Fruit fly (Drosophila melanogaster): ENCODE data around the gene eEF1delta.
A peak's percentile ranks its signal among the peaks of the same experiment; 100 is the strongest.

eEF1delta gene

DNA sequence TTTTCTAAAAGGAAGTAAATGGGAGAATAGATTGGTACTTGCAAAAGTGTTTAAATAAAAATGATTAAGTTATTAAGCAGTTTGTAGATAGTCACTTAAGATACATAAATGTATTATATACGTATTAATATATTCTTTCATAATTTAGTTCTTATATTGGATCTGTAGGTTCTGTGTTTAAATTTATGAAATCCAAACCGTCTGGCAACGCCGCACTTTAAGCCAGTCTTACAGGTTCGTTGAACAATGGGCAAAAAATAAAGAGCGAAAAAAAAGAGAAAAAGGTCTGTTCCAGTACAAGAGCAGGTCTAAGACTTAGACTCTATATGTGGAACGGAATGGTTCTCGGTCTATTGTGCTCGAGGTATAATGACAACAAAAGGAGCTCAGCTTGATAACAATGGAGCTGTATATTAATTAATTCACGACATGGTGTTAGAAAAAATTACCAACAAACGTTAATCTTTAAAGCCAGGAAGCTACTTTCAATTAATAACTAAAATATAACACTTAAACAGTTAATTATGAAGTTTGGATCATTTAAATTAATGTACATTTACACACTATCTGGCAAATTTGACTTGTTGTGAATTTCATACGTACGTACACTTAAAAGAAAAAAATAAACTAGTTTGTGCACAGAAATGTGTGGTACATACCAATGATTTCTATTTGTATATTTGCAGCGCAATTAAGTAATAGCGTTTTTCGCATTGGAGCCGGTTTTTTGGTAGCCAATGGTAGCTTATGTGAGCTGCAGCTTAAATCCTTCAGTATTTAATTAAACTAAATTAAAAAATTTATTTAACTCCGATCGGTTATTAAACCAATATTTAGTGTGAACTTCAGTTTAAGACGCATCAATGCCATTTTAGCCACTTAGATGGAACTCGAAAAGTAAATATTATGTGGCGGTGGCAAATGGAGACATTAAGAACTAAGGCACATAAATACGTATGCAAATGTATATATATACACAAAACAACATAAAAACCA, 23.2 kb upstream of the eEF1delta start, which contains the start of gene CG5731:
TSS of gene CG5731 (minus strand) at position 946 of the 996 bp plus-strand sequence.
- no peak for TF ChIP-seq usp (GFP tag; optimal IDR thresholded peaks at IDR 0.05)

DNA sequence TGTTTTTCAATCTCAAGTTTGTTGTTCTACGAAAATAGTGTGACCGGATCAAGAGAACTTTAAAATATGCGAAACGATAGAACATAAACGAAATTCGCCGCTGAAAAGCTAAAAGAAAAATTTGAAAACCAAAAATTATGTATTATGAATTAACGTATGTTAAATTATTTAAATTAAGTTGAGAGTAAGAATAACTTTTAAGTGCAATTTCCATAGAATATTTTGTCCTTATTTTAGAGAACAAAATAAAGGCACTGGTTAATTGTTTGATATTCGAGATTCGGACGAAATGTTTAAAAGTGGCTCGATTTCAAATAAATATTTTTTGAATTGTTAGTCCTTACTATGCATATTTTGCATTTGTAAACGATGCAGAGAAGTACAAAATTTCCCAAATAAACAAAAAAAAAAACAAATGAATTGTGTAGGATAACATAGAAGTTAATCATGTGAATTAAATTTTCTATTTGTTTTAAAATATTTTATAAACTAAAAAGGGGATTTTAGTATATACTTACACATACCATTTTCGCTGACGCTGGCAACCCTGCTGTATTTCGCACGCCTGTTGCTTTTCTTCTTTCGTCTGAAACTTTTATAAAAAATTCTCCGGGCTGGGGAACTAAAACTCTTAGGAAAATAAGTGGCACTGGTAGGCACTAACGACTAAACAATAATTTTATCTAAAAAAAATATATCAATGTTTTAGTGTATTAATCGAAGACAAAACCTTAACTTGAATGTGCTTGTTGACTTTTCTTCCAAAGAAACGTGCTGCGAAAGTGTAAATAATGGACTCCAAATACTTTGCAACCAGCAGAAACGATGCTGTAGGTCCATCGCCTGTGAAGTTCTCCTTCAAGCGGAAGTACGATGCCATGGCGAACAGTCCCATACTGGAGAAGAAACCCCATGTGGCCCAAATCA, 21.4 kb upstream of the eEF1delta start, which contains the start of the genes CG5727 and ath:
TSS of gene CG5727 (minus strand) at position 51 of the 927 bp plus-strand sequence.
TSS of gene ath (plus strand) at position 513 of the 927 bp plus-strand sequence.
- TF ChIP-seq woc (GFP tag; optimal IDR thresholded peaks at IDR 0.05) (peak; percentile 50), Hnf4 (GFP tag; optimal IDR thresholded peaks at IDR 0.05) (peak; percentile 1), Rel (GFP tag; optimal IDR thresholded peaks at IDR 0.05) (no peak), Rel (tag; optimal IDR thresholded peaks at IDR 0.05) (peak; percentile 33), psq (GFP tag; optimal IDR thresholded peaks at IDR 0.05) (peak; percentile 44), brk (GFP tag; optimal IDR thresholded peaks at IDR 0.05) (peak; percentile 1), br (GFP tag; optimal IDR thresholded peaks at IDR 0.05) (no peak)

DNA sequence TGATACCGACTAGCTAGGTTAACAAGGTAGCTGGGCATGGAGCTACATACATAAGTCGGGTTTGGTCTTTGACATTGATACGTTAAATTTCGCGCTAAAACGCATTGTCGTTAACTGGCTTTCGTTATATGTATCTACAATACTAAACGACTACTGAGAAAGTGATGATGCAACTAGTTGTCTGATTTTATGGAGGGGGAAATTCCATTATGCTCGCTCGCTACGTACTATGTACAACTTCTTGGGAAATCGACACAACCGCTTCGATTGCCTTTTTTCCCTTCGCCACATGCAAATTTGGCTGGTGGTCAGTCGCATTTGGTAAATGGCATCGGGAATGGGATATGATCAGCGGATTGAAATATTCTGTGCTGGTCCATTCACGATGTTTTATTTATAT, 12.3 kb upstream of the eEF1delta start:
- TF ChIP-seq Sp1 (GFP tag; optimal IDR thresholded peaks at IDR 0.05) (no peak), Hr83 (GFP tag; optimal IDR thresholded peaks at IDR 0.05; ENCODE audit: poor library complexity, severe bottlenecking) (no peak), usp (GFP tag; optimal IDR thresholded peaks at IDR 0.05) (no peak), Myc (optimal IDR thresholded peaks at IDR 0.05) (no peak), h (GFP tag; optimal IDR thresholded peaks at IDR 0.05) (no peak), GATAd (GFP tag; optimal IDR thresholded peaks at IDR 0.05) (no peak), dmrt93B (GFP tag; optimal IDR thresholded peaks at IDR 0.05) (no peak), Dfd (GFP tag; optimal IDR thresholded peaks at IDR 0.05) (no peak), rgr (GFP tag; optimal IDR thresholded peaks at IDR 0.05) (no peak)

DNA sequence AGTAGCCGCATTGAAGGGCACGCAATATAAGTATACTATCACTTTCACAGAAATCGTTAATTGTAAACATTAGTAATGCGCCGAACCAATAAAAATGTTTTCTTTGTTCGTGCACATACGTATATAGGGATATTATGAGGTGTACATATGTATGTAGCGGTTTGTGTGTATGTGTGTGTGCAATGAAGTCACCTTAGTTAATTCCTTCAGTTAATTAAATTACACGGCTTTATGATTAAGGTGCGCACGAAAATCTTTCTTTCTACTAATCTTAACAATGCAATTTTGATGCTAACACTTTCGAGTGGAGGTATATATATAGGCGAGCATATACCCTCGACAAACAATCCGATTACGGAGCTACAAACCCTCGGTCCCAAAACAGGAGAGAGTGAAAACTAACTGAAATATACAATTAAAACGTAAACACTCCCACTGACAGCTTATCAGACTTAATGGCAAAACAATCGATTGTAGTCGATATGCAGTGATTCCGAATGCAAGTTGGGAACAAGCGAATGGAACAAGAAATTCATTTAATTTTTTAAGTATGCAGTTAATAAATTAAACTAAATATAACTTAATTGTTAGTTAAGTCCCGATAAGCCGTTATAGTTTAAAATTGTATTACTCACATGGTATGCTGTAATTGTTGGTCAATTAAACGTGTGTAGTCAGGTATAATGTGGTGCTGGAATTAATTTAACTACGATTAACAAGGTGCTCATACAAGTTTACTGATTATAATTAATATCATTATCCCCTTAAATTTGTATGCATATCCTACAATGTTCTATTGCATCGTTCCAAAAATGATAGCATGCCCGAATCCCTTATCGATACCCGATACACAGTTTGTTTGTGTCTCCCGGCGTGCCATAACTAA, 11.6 kb upstream of the eEF1delta start, which contains the start of the genes Npc1a and Prosalpha6:
TSS of gene Npc1a (minus strand) at position 716 of the 886 bp plus-strand sequence.
TSS of gene Prosalpha6 (plus strand) at position 851 of the 886 bp plus-strand sequence.
- TF ChIP-seq Jra (GFP tag; optimal IDR thresholded peaks at IDR 0.05) (no peak), h (GFP tag; optimal IDR thresholded peaks at IDR 0.05) (no peak), fru (GFP tag; optimal IDR thresholded peaks at IDR 0.05) (no peak), CG9705 (GFP tag; optimal IDR thresholded peaks at IDR 0.05) (no peak), sage (GFP tag; optimal IDR thresholded peaks at IDR 0.05) (no peak), CrebA (GFP tag; optimal IDR thresholded peaks at IDR 0.05; ENCODE audit: borderline replicate concordance) (no peak), dl (GFP tag; optimal IDR thresholded peaks at IDR 0.05; ENCODE audit: insufficient read depth in 1 of 2, partially characterized antibody in 2 of 2) (no peak), Mio (GFP tag; optimal IDR thresholded peaks at IDR 0.05) (no peak), jim (GFP tag; optimal IDR thresholded peaks at IDR 0.05) (no peak), CG32264 (GFP tag; optimal IDR thresholded peaks at IDR 0.05) (no peak), usp (GFP tag; optimal IDR thresholded peaks at IDR 0.05) (no peak), Myc (optimal IDR thresholded peaks at IDR 0.05) (peak; percentile 14), dmrt93B (GFP tag; optimal IDR thresholded peaks at IDR 0.05) (no peak), OdsH (GFP tag; optimal IDR thresholded peaks at IDR 0.05) (no peak), lola (GFP tag; optimal IDR thresholded peaks at IDR 0.05) (no peak), ey (GFP tag; optimal IDR thresholded peaks at IDR 0.05) (peak; percentile 19), pan (optimal IDR thresholded peaks at IDR 0.05) (no peak), woc (GFP tag; optimal IDR thresholded peaks at IDR 0.05) (peak; percentile 88), tai (GFP tag; optimal IDR thresholded peaks at IDR 0.05) (peak; percentile 57), Abd-B (GFP tag; optimal IDR thresholded peaks at IDR 0.05) (no peak), Dif (GFP tag; optimal IDR thresholded peaks at IDR 0.05; ENCODE audit: partially characterized antibody) (peak; percentile 58), foxo (GFP tag; optimal IDR thresholded peaks at IDR 0.05) (no peak), Sp1 (GFP tag; optimal IDR thresholded peaks at IDR 0.05) (no peak), psq (GFP tag; optimal IDR thresholded peaks at IDR 0.05) (no peak), Hr83 (GFP tag; optimal IDR thresholded peaks at IDR 0.05; ENCODE audit: poor library complexity, severe bottlenecking) (peak; percentile 36), HLH106 (tag; optimal IDR thresholded peaks at IDR 0.05) (no peak), GATAd (GFP tag; optimal IDR thresholded peaks at IDR 0.05) (no peak), dsf (GFP tag; optimal IDR thresholded peaks at IDR 0.05; ENCODE audit: borderline replicate concordance) (no peak), br (GFP tag; optimal IDR thresholded peaks at IDR 0.05) (no peak), sv (GFP tag; optimal IDR thresholded peaks at IDR 0.05) (peak; percentile 44), Hnf4 (GFP tag; optimal IDR thresholded peaks at IDR 0.05) (peak; percentile 19)

All from whole organism, wandering third instar larva.